Fruit fly (Drosophila melanogaster) whole organism, embryonic: ENCODE measurements around the gene CG4278.

Source experiments
- B-H1 ChIP-seq: fragments of 200-800 bp; sonication (Bioruptor generic); IDR thresholded peaks from 3 replicates; pipeline ENCODE4 v1.3.6; 2022; ENCODE audit warnings: missing biosample characterization, missing genetic modification characterization
- B-H2 ChIP-seq: fragments of 200-800 bp; sonication (Bioruptor generic); optimal IDR thresholded peaks from 2 replicates; lab custom pipeline; 2018; ENCODE audit warnings: missing biosample characterization, mild to moderate bottlenecking, missing genetic modification characterization
- CG10267 ChIP-seq: fragments of 200-800 bp; sonication (Bioruptor generic); optimal IDR thresholded peaks from 2 replicates; lab custom pipeline; 2018; ENCODE audit warnings: missing biosample characterization, mild to moderate bottlenecking, missing genetic modification characterization, moderate library complexity
- CG11085 ChIP-seq: fragments of 200-800 bp; sonication (Bioruptor generic); IDR thresholded peaks from 2 replicates; pipeline ENCODE4 v1.3.6; 2022; ENCODE audit warnings: missing biosample characterization, missing genetic modification characterization
- CG11398 ChIP-seq: fragments of 200-800 bp; sonication (Bioruptor generic); optimal IDR thresholded peaks from 2 replicates; lab custom pipeline; 2016; ENCODE audit warnings: missing biosample characterization, missing genetic modification characterization
- CG11695 ChIP-seq: fragments of 200-800 bp; sonication (Bioruptor generic); IDR thresholded peaks from 3 replicates; pipeline ENCODE4 v1.3.6; 2022; ENCODE audit warnings: missing biosample characterization, missing genetic modification characterization
- CG11723 ChIP-seq: fragments of 200-800 bp; sonication (Bioruptor generic); optimal IDR thresholded peaks from 2 replicates; lab custom pipeline; 2017; ENCODE audit warnings: missing biosample characterization, mild to moderate bottlenecking, missing genetic modification characterization
- CG13624 ChIP-seq: fragments of 200-800 bp; sonication (Bioruptor generic); optimal IDR thresholded peaks from 2 replicates; lab custom pipeline; 2016; ENCODE audit warnings: missing biosample characterization, missing genetic modification characterization
- CG15073 ChIP-seq: fragments of 200-800 bp; sonication (Bioruptor generic); optimal IDR thresholded peaks from 2 replicates; lab custom pipeline; 2016; ENCODE audit warnings: missing biosample characterization, missing genetic modification characterization
- CG15696 ChIP-seq: fragments of 200-800 bp; sonication (Bioruptor generic); optimal IDR thresholded peaks from 2 replicates; lab custom pipeline; 2019; ENCODE audit warnings: missing biosample characterization, mild to moderate bottlenecking, missing genetic modification characterization, moderate library complexity
- CG1602 ChIP-seq: fragments of 200-800 bp; sonication (Bioruptor generic); optimal IDR thresholded peaks from 3 replicates; lab custom pipeline; 2016; ENCODE audit warnings: missing biosample characterization, missing genetic modification characterization
- CG17186 ChIP-seq: fragments of 200-800 bp; sonication (Bioruptor generic); optimal IDR thresholded peaks from 3 replicates; lab custom pipeline; 2017; ENCODE audit warnings: missing biosample characterization, missing genetic modification reagents, missing genetic modification characterization
- CG17612 ChIP-seq: fragments of 200-800 bp; sonication (Bioruptor generic); IDR thresholded peaks from 2 replicates; pipeline ENCODE4 v1.3.6; 2022; ENCODE audit warnings: missing biosample characterization, missing genetic modification characterization
- CG17829 ChIP-seq: fragments of 200-800 bp; optimal IDR thresholded peaks from 2 replicates; lab custom pipeline; 2019; ENCODE audit warnings: missing biosample characterization, mild to moderate bottlenecking, missing genetic modification characterization, moderate library complexity
- CG2129 ChIP-seq: fragments of 200-800 bp; sonication (Bioruptor generic); IDR thresholded peaks from 2 replicates; pipeline ENCODE4 v1.3.6; 2022; ENCODE audit warnings: missing biosample characterization, missing genetic modification characterization; ENCODE audit not compliant: partially characterized antibody
- CG2678 ChIP-seq: fragments of 200-800 bp; sonication (Bioruptor generic); optimal IDR thresholded peaks from 3 replicates; lab custom pipeline; 2019; ENCODE audit warnings: missing biosample characterization, mild to moderate bottlenecking, missing genetic modification characterization, moderate library complexity
- CG2875 ChIP-seq: fragments of 200-800 bp; sonication (Bioruptor generic); optimal IDR thresholded peaks from 2 replicates; lab custom pipeline; 2017; ENCODE audit warnings: missing biosample characterization, mild to moderate bottlenecking, missing genetic modification characterization, missing genetic modification reagents
- CG30403 ChIP-seq: fragments of 200-800 bp; sonication (Bioruptor generic); optimal IDR thresholded peaks from 3 replicates; lab custom pipeline; 2016; ENCODE audit warnings: missing biosample characterization, missing genetic modification characterization
- CG31365 ChIP-seq: fragments of 200-800 bp; sonication (Bioruptor generic); optimal IDR thresholded peaks from 2 replicates; lab custom pipeline; 2018; ENCODE audit warnings: missing biosample characterization, mild to moderate bottlenecking, missing genetic modification characterization
- CG31441 ChIP-seq: fragments of 200-800 bp; sonication (Bioruptor generic); IDR thresholded peaks from 2 replicates; pipeline ENCODE4 v1.3.6; 2022; ENCODE audit warnings: missing biosample characterization, missing genetic modification characterization
- CG32772 ChIP-seq: fragments of 200-800 bp; sonication (Bioruptor generic); IDR thresholded peaks from 2 replicates; pipeline ENCODE4 v1.3.6; 2022; ENCODE audit warnings: missing biosample characterization, missing genetic modification characterization
- CG3995 ChIP-seq: fragments of 200-800 bp; sonication (Bioruptor generic); optimal IDR thresholded peaks from 3 replicates; lab custom pipeline; 2016; ENCODE audit warnings: missing biosample characterization, missing genetic modification characterization
- CG9437 ChIP-seq: fragments of 200-800 bp; sonication (Bioruptor generic); optimal IDR thresholded peaks from 2 replicates; lab custom pipeline; 2018; ENCODE audit warnings: missing biosample characterization, mild to moderate bottlenecking, missing genetic modification characterization
- Drgx ChIP-seq: fragments of 200-800 bp; sonication (Bioruptor generic); IDR thresholded peaks from 2 replicates; pipeline ENCODE4 v1.3.6; 2022; ENCODE audit warnings: missing biosample characterization, missing genetic modification characterization
- Ets97D ChIP-seq: fragments of 200-800 bp; sonication (Bioruptor generic); optimal IDR thresholded peaks from 3 replicates; lab custom pipeline; 2016; ENCODE audit warnings: missing biosample characterization, missing genetic modification characterization
- Fer1 ChIP-seq: fragments of 200-800 bp; sonication (Bioruptor generic); optimal IDR thresholded peaks from 2 replicates; lab custom pipeline; 2017; ENCODE audit warnings: missing biosample characterization, mild to moderate bottlenecking, missing genetic modification characterization
- HLH4C ChIP-seq: fragments of 200-800 bp; sonication (Bioruptor generic); IDR thresholded peaks from 3 replicates; pipeline ENCODE4 v1.3.6; 2022; ENCODE audit warnings: missing biosample characterization, missing genetic modification characterization; ENCODE audit not compliant: partially characterized antibody
- Hr51 ChIP-seq, 2 experiments: fragments of 200-800 bp; sonication (Bioruptor generic); optimal IDR thresholded peaks; 2 replicates in 1 of 2; 3 replicates in 1 of 2; lab custom pipeline; 2016 to 2018; ENCODE audit warnings: missing biosample characterization in 2 of 2, missing genetic modification characterization in 2 of 2, mild to moderate bottlenecking in 1 of 2, moderate library complexity in 1 of 2
- MTF-1 ChIP-seq: fragments of 200-800 bp; sonication (Bioruptor generic); optimal IDR thresholded peaks from 2 replicates; lab custom pipeline; 2018; ENCODE audit warnings: missing biosample characterization, mild to moderate bottlenecking, missing genetic modification characterization, borderline replicate concordance
- NFAT ChIP-seq: fragments of 200-800 bp; sonication (Bioruptor generic); IDR thresholded peaks from 2 replicates; pipeline ENCODE4 v1.3.6; 2022; ENCODE audit warnings: missing biosample characterization, missing genetic modification characterization
- Oaz ChIP-seq: fragments of 200-800 bp; sonication (Bioruptor generic); IDR thresholded peaks from 2 replicates; pipeline ENCODE4 v1.3.6; 2022; ENCODE audit warnings: missing biosample characterization, missing genetic modification characterization
- Scr ChIP-seq: fragments of 200-800 bp; sonication (Bioruptor generic); IDR thresholded peaks from 2 replicates; pipeline ENCODE4 v1.3.6; 2022; ENCODE audit warnings: missing biosample characterization, missing genetic modification characterization; ENCODE audit not compliant: partially characterized antibody
- Ssrp ChIP-seq: fragments of 200-800 bp; sonication (Bioruptor generic); optimal IDR thresholded peaks from 2 replicates; lab custom pipeline; 2018; ENCODE audit warnings: missing biosample characterization, mild to moderate bottlenecking, missing genetic modification characterization, moderate library complexity
- abd-A ChIP-seq: fragments of 200-800 bp; sonication (Bioruptor generic); optimal IDR thresholded peaks from 3 replicates; lab custom pipeline; 2019; ENCODE audit warnings: missing biosample characterization, mild to moderate bottlenecking, missing genetic modification characterization, moderate library complexity
- aop ChIP-seq: fragments of 200-800 bp; sonication (Bioruptor generic); IDR thresholded peaks from 2 replicates; pipeline ENCODE4 v1.3.6; 2022; ENCODE audit warnings: missing biosample characterization, missing genetic modification characterization
- ash1 ChIP-seq: fragments of 200-800 bp; sonication (Bioruptor generic); optimal IDR thresholded peaks from 2 replicates; lab custom pipeline; 2018; ENCODE audit warnings: missing biosample characterization, mild to moderate bottlenecking, missing genetic modification characterization
- cg ChIP-seq: fragments of 200-800 bp; sonication (Bioruptor generic); optimal IDR thresholded peaks from 3 replicates; lab custom pipeline; 2019; ENCODE audit warnings: missing biosample characterization, mild to moderate bottlenecking, missing genetic modification characterization, moderate library complexity
- cwo ChIP-seq: fragments of 200-800 bp; sonication (Bioruptor generic); optimal IDR thresholded peaks from 3 replicates; lab custom pipeline; 2017; ENCODE audit warnings: missing biosample characterization, missing genetic modification characterization, mild to moderate bottlenecking, moderate library complexity, missing genetic modification reagents
- gce ChIP-seq: fragments of 200-800 bp; sonication (Bioruptor generic); IDR thresholded peaks from 3 replicates; pipeline ENCODE4 v1.3.6; 2022; ENCODE audit warnings: missing biosample characterization, missing genetic modification characterization
- gro ChIP-seq: fragments of 200-800 bp; sonication (Bioruptor generic); optimal IDR thresholded peaks from 2 replicates; lab custom pipeline; 2016; ENCODE audit warnings: missing biosample characterization, missing genetic modification characterization
- hkb ChIP-seq, 2 experiments: fragments of 200-800 bp in 1 of 2; fragments of >200 bp in 1 of 2; sonication (Bioruptor generic) in 1 of 2; IDR thresholded peaks in 1 of 2; optimal IDR thresholded peaks in 1 of 2; 2 replicates each; pipeline versions ENCODE4 v1.3.6 to Lab custom; 2017 to 2022; ENCODE audit warnings: missing biosample characterization in 1 of 2, missing genetic modification characterization in 1 of 2
- hth ChIP-seq: fragments of >200 bp; optimal IDR thresholded peaks from 2 replicates; lab custom pipeline; 2017; ENCODE audit warnings: inconsistent platforms
- ken ChIP-seq: fragments of 200-800 bp; sonication (Bioruptor generic); IDR thresholded peaks from 3 replicates; pipeline ENCODE4 v1.3.6; 2022; ENCODE audit warnings: missing biosample characterization, missing genetic modification characterization
- kni ChIP-seq: fragments of 200-800 bp; sonication (Bioruptor generic); optimal IDR thresholded peaks from 3 replicates; lab custom pipeline; 2017; ENCODE audit warnings: mild to moderate bottlenecking, missing biosample characterization, missing genetic modification reagents, missing genetic modification characterization
- psq ChIP-seq: fragments of 200-800 bp; sonication (Bioruptor generic); optimal IDR thresholded peaks from 2 replicates; lab custom pipeline; 2017; ENCODE audit warnings: missing biosample characterization, missing genetic modification characterization
- schlank ChIP-seq: fragments of 200-800 bp; sonication (Bioruptor generic); optimal IDR thresholded peaks from 2 replicates; lab custom pipeline; 2018; ENCODE audit warnings: missing biosample characterization, mild to moderate bottlenecking, missing genetic modification characterization
- sisA ChIP-seq: fragments of 200-800 bp; sonication (Bioruptor generic); IDR thresholded peaks from 2 replicates; pipeline ENCODE4 v1.3.6; 2022; ENCODE audit warnings: missing biosample characterization, missing genetic modification characterization
- slbo ChIP-seq: fragments of 200-800 bp; sonication (Bioruptor generic); IDR thresholded peaks from 2 replicates; pipeline ENCODE4 v1.3.6; 2022; ENCODE audit warnings: missing biosample characterization, missing genetic modification characterization
- trem ChIP-seq: fragments of 200-800 bp; optimal IDR thresholded peaks from 3 replicates; lab custom pipeline; 2019; ENCODE audit warnings: missing biosample characterization, mild to moderate bottlenecking, missing genetic modification characterization, moderate library complexity

The CG4278 gene

dm6 chr2L:16329102-16329520, 2.2 kb downstream of the CG4278 start, which contains the start of gene mRpL4 (continued):
- TF ChIP-seq cwo (no peak), CG32772 (GFP tag; lab: Robert Waterston, UW) (peak; percentile 73; the same call in 1 of the 2 replicates), aop (GFP tag; lab: Robert Waterston, UW) (no peak), hth (lab: Kevin White, UChicago) (no peak), sisA (GFP tag; lab: Robert Waterston, UW) (peak; percentile 80), CG10267 (tag; lab: Kevin White, UChicago) (peak; percentile 67), ken (GFP tag; lab: Robert Waterston, UW) (peak; percentile 65; the same call in 1 of the 3 replicates), hkb (optimal IDR thresholded peaks at IDR 0.05; lab: Kevin White, UChicago) (no peak), hkb (GFP tag; IDR thresholded peaks at IDR 0.05; lab: Robert Waterston, UW) (peak; percentile 35; the same call in 1 of the 2 replicates), trem (peak; percentile 84), Ets97D (peak; percentile 70), CG3995 (GFP tag; lab: Kevin White, UChicago) (peak; percentile 87), gro (GFP tag; lab: Kevin White, UChicago) (peak; percentile 68), CG2129 (GFP tag; lab: Robert Waterston, UW) (peak; percentile 91), CG17612 (GFP tag; lab: Robert Waterston, UW) (peak; percentile 31; the same call in 1 of the 2 replicates), Oaz (peak; percentile 58), CG31441 (GFP tag; lab: Robert Waterston, UW) (no peak), Ssrp (peak; percentile 42), CG30403 (GFP tag; lab: Kevin White, UChicago) (peak; percentile 83), CG11723 (GFP tag; lab: Kevin White, UChicago) (no peak), CG11085 (GFP tag; lab: Robert Waterston, UW) (0 out of 2 replicates have a peak, but pooled peaks have one; percentile 18), B-H1 (GFP tag; lab: Robert Waterston, UW) (peak; percentile 35; the same call in 1 of the 3 replicates), ash1 (GFP tag; lab: Kevin White, UChicago) (no peak), CG1602 (GFP tag; lab: Kevin White, UChicago) (peak; percentile 58), CG17186 (GFP tag; lab: Kevin White, UChicago) (peak; percentile 84), abd-A (no peak), HLH4C (GFP tag; lab: Robert Waterston, UW) (peak; percentile 97), CG9437 (GFP tag; lab: Kevin White, UChicago) (peak; percentile 27), NFAT (GFP tag; lab: Robert Waterston, UW) (peak; percentile 83), Hr51 (GFP tag; optimal IDR thresholded peaks at IDR 0.05; lab: Kevin White, UChicago) (no peak), CG2875 (GFP tag; lab: Kevin White, UChicago) (peak; percentile 32), Fer1 (GFP tag; lab: Kevin White, UChicago) (no peak), CG15073 (GFP tag; lab: Kevin White, UChicago) (peak; percentile 36), Scr (peak; percentile 99), cg (no peak), CG13624 (GFP tag; lab: Kevin White, UChicago) (peak; percentile 69), schlank (peak; percentile 5), CG11398 (peak; percentile 58), CG2678 (tag; lab: Kevin White, UChicago) (no peak), CG17829 (tag; lab: Kevin White, UChicago) (peak; percentile 80), CG15696 (peak; percentile 47), CG11695 (0 out of 3 replicates have a peak, but pooled peaks have one; percentile 32), kni (GFP tag; lab: Kevin White, UChicago) (peak; percentile 24), psq (peak; percentile 47), CG31365 (tag; lab: Kevin White, UChicago) (no peak), B-H2 (GFP tag; lab: Kevin White, UChicago) (peak; percentile 54), slbo (GFP tag; lab: Robert Waterston, UW) (peak; percentile 86), gce (GFP tag; lab: Robert Waterston, UW) (peak; percentile 60; the same call in 2 of the 3 replicates), Drgx (GFP tag; lab: Robert Waterston, UW) (no peak; the same call in 1 of the 2 replicates), MTF-1 (GFP tag; lab: Kevin White, UChicago) (no peak)
